Worm (Caenorhabditis elegans) whole organism, L4 larva: ENCODE results near the gene fbxb-96.
A peak's percentile ranks its signal among the peaks of the same experiment; 100 is the strongest.
"Not testable (repeated sequence)": the region's sequence is repeated elsewhere in the genome, so short reads cannot be mapped to it uniquely, and the experiment has no call there.

Experiments
- F37D6.2 ChIP-seq: sonication (generic microtip); optimal IDR thresholded peaks from 2 replicates; lab custom pipeline; 2016; ENCODE audit warnings: mild to moderate bottlenecking, missing genetic modification characterization, missing compliant biosample characterization
- F49E8.2 ChIP-seq: sonication (generic microtip); optimal IDR thresholded peaks from 2 replicates; lab custom pipeline; 2016; ENCODE audit warnings: missing compliant biosample characterization, mild to moderate bottlenecking, missing genetic modification characterization, borderline replicate concordance
- T26A8.4 ChIP-seq: fragments of 200-800 bp; sonication (Bioruptor generic); IDR thresholded peaks from 2 replicates; pipeline ENCODE4 v1.3.6; 2022; ENCODE audit warnings: missing genetic modification characterization, missing compliant biosample characterization
- Y48G9A.11 ChIP-seq: fragments of 200-800 bp; sonication (Bioruptor generic); IDR thresholded peaks from 2 replicates; pipeline ENCODE4 v1.3.6; 2022; ENCODE audit warnings: missing genetic modification reagents, missing genetic modification characterization, missing compliant biosample characterization
- Y5F2A.4 ChIP-seq: fragments of 200-800 bp; sonication (Bioruptor generic); optimal IDR thresholded peaks from 2 replicates; lab custom pipeline; 2018; ENCODE audit warnings: mild to moderate bottlenecking, missing genetic modification characterization, missing compliant biosample characterization
- ZK337.2 ChIP-seq: fragments of 200-800 bp; sonication (Bioruptor generic); IDR thresholded peaks from 2 replicates; pipeline ENCODE4 v1.3.6; 2022; ENCODE audit warnings: missing genetic modification reagents, missing genetic modification characterization, missing compliant biosample characterization
- aly-2 ChIP-seq: sonication (generic microtip); optimal IDR thresholded peaks from 2 replicates; lab custom pipeline; 2018; ENCODE audit warnings: missing biosample characterization, missing genetic modification characterization
- ceh-44 ChIP-seq: fragments of 200-800 bp; sonication (Bioruptor generic); IDR thresholded peaks from 2 replicates; pipeline ENCODE4 v1.3.6; 2022; ENCODE audit warnings: missing genetic modification reagents, missing genetic modification characterization, missing compliant biosample characterization
- ceh-62 ChIP-seq: sonication (generic microtip); optimal IDR thresholded peaks from 2 replicates; lab custom pipeline; 2017; ENCODE audit warnings: missing biosample characterization, missing genetic modification characterization
- daf-12 ChIP-seq: fragments of 150-350 bp; optimal IDR thresholded peaks from 2 replicates; lab custom pipeline; 2014; ENCODE audit warnings: missing biosample characterization, missing genetic modification reagents, missing genetic modification characterization
- daf-16 ChIP-seq, 3 experiments: sonication (generic microtip); optimal IDR thresholded peaks; 2 replicates each; lab custom pipeline; 2016 to 2017; ENCODE audit warnings: missing genetic modification characterization in 3 of 3, missing genetic modification reagents in 3 of 3, mild to moderate bottlenecking in 2 of 3, missing compliant biosample characterization in 2 of 3, missing biosample characterization in 1 of 3, moderate library complexity in 1 of 3
- daf-19 ChIP-seq: fragments of 200-800 bp; sonication (Bioruptor generic); conservative IDR thresholded peaks from 2 replicates; pipeline ENCODE4 v1.3.6; 2022; ENCODE audit warnings: missing genetic modification characterization, missing compliant biosample characterization
- dmd-6 ChIP-seq: fragments of 200-800 bp; sonication (Bioruptor generic); IDR thresholded peaks from 2 replicates; pipeline ENCODE4 v1.3.6; 2022; ENCODE audit warnings: missing genetic modification reagents, missing genetic modification characterization, missing compliant biosample characterization
- dmd-9 ChIP-seq: fragments of 200-800 bp; sonication (Bioruptor generic); IDR thresholded peaks from 2 replicates; pipeline ENCODE4 v1.3.6; 2022; ENCODE audit warnings: missing genetic modification reagents, missing genetic modification characterization, missing compliant biosample characterization
- egl-27 ChIP-seq: sonication (generic microtip); optimal IDR thresholded peaks from 3 replicates; lab custom pipeline; 2017; ENCODE audit warnings: missing biosample characterization, missing genetic modification reagents, missing genetic modification characterization
- egl-43 ChIP-seq: fragments of 200-800 bp; sonication (Bioruptor generic); IDR thresholded peaks from 2 replicates; pipeline ENCODE4 v1.3.6; 2022; ENCODE audit warnings: missing genetic modification reagents, missing genetic modification characterization, missing compliant biosample characterization
- fkh-10 ChIP-seq: fragments of 150-350 bp; optimal IDR thresholded peaks from 2 replicates; lab custom pipeline; 2014; ENCODE audit warnings: missing biosample characterization, missing genetic modification reagents, missing genetic modification characterization
- lin-1 ChIP-seq: fragments of 200-800 bp; sonication (Bioruptor generic); IDR thresholded peaks from 2 replicates; pipeline ENCODE4 v1.3.6; 2022; ENCODE audit warnings: missing genetic modification reagents, missing genetic modification characterization, missing compliant biosample characterization
- lin-13 ChIP-seq: fragments of 150-350 bp; optimal IDR thresholded peaks from 2 replicates; lab custom pipeline; 2014; ENCODE audit warnings: missing biosample characterization, missing genetic modification reagents, missing genetic modification characterization
- madf-9 ChIP-seq: fragments of 200-800 bp; sonication (Bioruptor generic); conservative IDR thresholded peaks from 2 replicates; pipeline ENCODE4 v1.3.6; 2022; ENCODE audit warnings: missing genetic modification reagents, missing genetic modification characterization, missing compliant biosample characterization
- mdt-29 ChIP-seq: fragments of 200-800 bp; sonication (Bioruptor generic); IDR thresholded peaks from 2 replicates; pipeline ENCODE4 v1.3.6; 2022; ENCODE audit warnings: missing genetic modification reagents, missing genetic modification characterization, missing compliant biosample characterization
- mep-1 ChIP-seq: fragments of 150-350 bp; sonication (generic microtip); optimal IDR thresholded peaks from 3 replicates; lab custom pipeline; 2014; ENCODE audit warnings: missing biosample characterization, missing genetic modification characterization
- mxl-2 ChIP-seq: fragments of 200-800 bp; sonication (Bioruptor generic); conservative IDR thresholded peaks from 2 replicates; pipeline ENCODE4 v1.3.6; 2022; ENCODE audit warnings: missing genetic modification reagents, missing genetic modification characterization, missing compliant biosample characterization
- mxl-3 ChIP-seq: fragments of 200-800 bp; sonication (Bioruptor generic); optimal IDR thresholded peaks from 2 replicates; lab custom pipeline; 2018; ENCODE audit warnings: mild to moderate bottlenecking, missing genetic modification characterization, missing compliant biosample characterization
- nhr-10 ChIP-seq: fragments of 150-350 bp; optimal IDR thresholded peaks from 2 replicates; lab custom pipeline; 2014; ENCODE audit warnings: missing biosample characterization, missing genetic modification characterization
- nhr-111 ChIP-seq: fragments of 200-800 bp; sonication (Bioruptor generic); optimal IDR thresholded peaks from 2 replicates; lab custom pipeline; 2018; ENCODE audit warnings: mild to moderate bottlenecking, missing genetic modification characterization, missing compliant biosample characterization
- nhr-237 ChIP-seq: sonication (generic microtip); optimal IDR thresholded peaks from 2 replicates; lab custom pipeline; 2017; ENCODE audit warnings: missing biosample characterization, missing genetic modification characterization
- nhr-25 ChIP-seq: sonication (generic microtip); optimal IDR thresholded peaks from 2 replicates; lab custom pipeline; 2017; ENCODE audit warnings: missing genetic modification characterization, mild to moderate bottlenecking, missing compliant biosample characterization, antibody characterized with exemption, moderate library complexity, borderline replicate concordance; ENCODE audit not compliant: insufficient read depth
- nhr-42 ChIP-seq: fragments of 200-800 bp; sonication (Bioruptor generic); IDR thresholded peaks from 2 replicates; pipeline ENCODE4 v1.3.6; 2022; ENCODE audit warnings: missing genetic modification characterization, missing compliant biosample characterization
- nhr-76 ChIP-seq: fragments of 150-350 bp; optimal IDR thresholded peaks from 2 replicates; lab custom pipeline; 2014; ENCODE audit warnings: missing biosample characterization, missing genetic modification characterization
- nhr-77 ChIP-seq: fragments of 150-350 bp; optimal IDR thresholded peaks from 2 replicates; lab custom pipeline; 2014; ENCODE audit warnings: missing biosample characterization, missing genetic modification characterization
- saeg-2 ChIP-seq: fragments of 200-800 bp; sonication (Bioruptor generic); IDR thresholded peaks from 2 replicates; pipeline ENCODE4 v1.3.6; 2022; ENCODE audit warnings: missing genetic modification reagents, missing genetic modification characterization, missing compliant biosample characterization
- set-16 ChIP-seq: fragments of 200-800 bp; sonication (Bioruptor generic); IDR thresholded peaks from 2 replicates; pipeline ENCODE4 v1.3.6; 2022; ENCODE audit warnings: missing genetic modification reagents, missing genetic modification characterization, missing compliant biosample characterization
- snpc-1.2 ChIP-seq: fragments of 200-800 bp; sonication (Bioruptor generic); IDR thresholded peaks from 2 replicates; pipeline ENCODE4 v1.3.6; 2022; ENCODE audit warnings: missing genetic modification reagents, missing genetic modification characterization, missing compliant biosample characterization
- spr-1 ChIP-seq: sonication (generic microtip); optimal IDR thresholded peaks from 2 replicates; lab custom pipeline; 2016; ENCODE audit warnings: mild to moderate bottlenecking, missing genetic modification characterization, missing compliant biosample characterization
- spr-3 ChIP-seq: fragments of 200-800 bp; sonication (Bioruptor generic); optimal IDR thresholded peaks from 2 replicates; lab custom pipeline; 2018; ENCODE audit warnings: mild to moderate bottlenecking, missing genetic modification characterization, missing compliant biosample characterization
- tra-1 ChIP-seq: fragments of 200-800 bp; sonication (Bioruptor generic); IDR thresholded peaks from 2 replicates; pipeline ENCODE4 v1.3.6; 2022; ENCODE audit warnings: missing genetic modification reagents, missing genetic modification characterization, missing compliant biosample characterization
- unc-62 ChIP-seq, 3 experiments: fragments of 150-350 bp in 1 of 3; sonication (generic microtip); optimal IDR thresholded peaks in 2 of 3; peaks in 1 of 3; 1 replicate in 1 of 3; 2 replicates in 2 of 3; lab custom pipeline; 2014 to 2017; ENCODE audit warnings: missing biosample characterization in 3 of 3, missing genetic modification characterization in 3 of 3, missing genetic modification reagents in 3 of 3, missing genotype in 1 of 3
- vab-7 ChIP-seq: fragments of 200-800 bp; sonication (Bioruptor generic); IDR thresholded peaks from 2 replicates; pipeline ENCODE4 v1.3.6; 2022; ENCODE audit warnings: missing genetic modification reagents, missing genetic modification characterization, missing compliant biosample characterization
- zag-1 ChIP-seq: fragments of 150-350 bp; optimal IDR thresholded peaks from 2 replicates; lab custom pipeline; 2014; ENCODE audit warnings: missing biosample characterization, missing genetic modification characterization
- zfp-3 ChIP-seq: fragments of 200-800 bp; sonication (Bioruptor generic); conservative IDR thresholded peaks from 2 replicates; pipeline ENCODE4 v1.3.6; 2022; ENCODE audit warnings: missing genetic modification reagents, missing genetic modification characterization, missing compliant biosample characterization
- zip-11 ChIP-seq: fragments of 200-800 bp; sonication (Bioruptor generic); IDR thresholded peaks from 2 replicates; pipeline ENCODE4 v1.3.6; 2022; ENCODE audit warnings: missing genetic modification characterization, missing compliant biosample characterization

fbxb-96 gene

ce11 chrII:1861285-1861793 lies 11.1 kb upstream of the fbxb-96 start, which contains the start of gene C16C4.18:
Gene C16C4.18, minus strand, starts transcription at chrII:1861335.
- TF ChIP-seq egl-27 (tag; lab: Kevin White, UChicago); vab-7 (GFP tag; lab: Robert Waterston, UW); nhr-111 (GFP tag; lab: Kevin White, UChicago): not testable (repeated sequence)

ce11 chrII:1855447-1855846 lies 5.2 kb upstream of the fbxb-96 start:
- TF ChIP-seq set-16 (GFP tag; lab: Robert Waterston, UW) (0 out of 2 replicates have a peak, but pooled peaks have one; percentile 12), tra-1 (GFP tag; lab: Robert Waterston, UW) (peak; percentile 99)
- TF ChIP-seq, all 104 proteins: peak for 2; not testable (repeated sequence) for 102

- not testable (repeated sequence) for TF ChIP-seq nhr-10; mxl-3 (GFP tag; lab: Kevin White, UChicago); spr-3
- TF ChIP-seq, all 104 proteins: peak for 0; not testable (repeated sequence) for 104
These were observed 3.9 kb upstream of the fbxb-96 start, which contains the start of gene fbxb-95 for ce11 chrII:1854094-1854493. Gene fbxb-95, plus strand, starts transcription at chrII:1854394.

ce11 chrII:1852503-1852902 lies 2.3 kb upstream of the fbxb-96 start, which contains the start of gene C52E2.2:
Gene C52E2.2, plus strand, starts transcription at chrII:1852803.
- TF ChIP-seq daf-12 (tag; lab: Kevin White, UChicago) (no peak), F49E8.2 (tag; lab: Kevin White, UChicago) (no peak), Y5F2A.4 (GFP tag; lab: Kevin White, UChicago) (no peak), nhr-76 (tag; lab: Kevin White, UChicago) (no peak), unc-62 (GFP tag; optimal IDR thresholded peaks at IDR 0.05 in 1 of 2; lab: Kevin White, UChicago) (no peak), unc-62 (tag; optimal IDR thresholded peaks at IDR 0.05; lab: Kevin White, UChicago) (no peak), F37D6.2 (no peak), ZK337.2 (GFP tag; lab: Robert Waterston, UW) (no peak), spr-1 (tag; lab: Kevin White, UChicago) (no peak), mep-1 (tag; lab: Kevin White, UChicago) (no peak), Y48G9A.11 (GFP tag; lab: Robert Waterston, UW) (no peak), zip-11 (GFP tag; lab: Robert Waterston, UW) (no peak), fkh-10 (GFP tag; lab: Kevin White, UChicago) (no peak), egl-43 (GFP tag; lab: Robert Waterston, UW) (no peak), nhr-77 (tag; lab: Kevin White, UChicago) (no peak), snpc-1.2 (no peak), nhr-237 (tag; lab: Kevin White, UChicago) (no peak), aly-2 (no peak), ceh-62 (no peak), T26A8.4 (no peak), dmd-9 (no peak)

- TF ChIP-seq lin-13 (GFP tag; lab: Kevin White, UChicago) (no peak), dmd-6 (GFP tag; lab: Robert Waterston, UW) (peak; percentile 99), unc-62 (GFP tag; optimal IDR thresholded peaks at IDR 0.05 in 1 of 2; lab: Kevin White, UChicago) (no peak), unc-62 (tag; optimal IDR thresholded peaks at IDR 0.05; lab: Kevin White, UChicago) (no peak), nhr-42 (GFP tag; lab: Robert Waterston, UW) (peak; percentile 52; the same call in 1 of the 2 replicates), ceh-44 (GFP tag; lab: Robert Waterston, UW) (no peak), mdt-29 (no peak), fkh-10 (GFP tag; lab: Kevin White, UChicago) (no peak), mxl-2 (no peak), zag-1 (tag; lab: Kevin White, UChicago) (no peak), saeg-2 (GFP tag; lab: Robert Waterston, UW) (no peak), daf-16 (GFP tag; optimal IDR thresholded peaks at IDR 0.05; lab: Kevin White, UChicago) (no peak), daf-16 (tag; optimal IDR thresholded peaks at IDR 0.05; lab: Kevin White, UChicago) (peak; percentile 85), tra-1 (GFP tag; lab: Robert Waterston, UW) (peak; percentile 97), mxl-3 (GFP tag; lab: Kevin White, UChicago) (peak; percentile 47), nhr-25 (no peak), zfp-3 (GFP tag; lab: Robert Waterston, UW) (no peak), madf-9 (GFP tag; lab: Robert Waterston, UW) (no peak), daf-19 (GFP tag; lab: Robert Waterston, UW) (no peak), Y48G9A.11 (GFP tag; lab: Robert Waterston, UW) (no peak), lin-1 (GFP tag; lab: Robert Waterston, UW) (peak; percentile 97)
These were observed 1.5 kb upstream of the fbxb-96 start for ce11 chrII:1851716-1852115.
